Fruit fly (Drosophila melanogaster) whole organism, prepupa: ENCODE data around the gene CG46396.

Experiments
- CG1621 ChIP-seq: fragments of 200-800 bp; sonication (Bioruptor generic); optimal IDR thresholded peaks from 3 replicates; lab custom pipeline; 2018; ENCODE audit warnings: missing biosample characterization, mild to moderate bottlenecking, missing genetic modification characterization
- Gug ChIP-seq: fragments of 200-800 bp; sonication (Bioruptor generic); IDR thresholded peaks from 2 replicates; pipeline ENCODE4 v1.3.6; 2022; ENCODE audit warnings: missing biosample characterization, missing genetic modification characterization
- Met ChIP-seq: fragments of 200-800 bp; sonication (Bioruptor generic); optimal IDR thresholded peaks from 3 replicates; lab custom pipeline; 2016; ENCODE audit warnings: missing biosample characterization, missing genetic modification characterization

DNA sequence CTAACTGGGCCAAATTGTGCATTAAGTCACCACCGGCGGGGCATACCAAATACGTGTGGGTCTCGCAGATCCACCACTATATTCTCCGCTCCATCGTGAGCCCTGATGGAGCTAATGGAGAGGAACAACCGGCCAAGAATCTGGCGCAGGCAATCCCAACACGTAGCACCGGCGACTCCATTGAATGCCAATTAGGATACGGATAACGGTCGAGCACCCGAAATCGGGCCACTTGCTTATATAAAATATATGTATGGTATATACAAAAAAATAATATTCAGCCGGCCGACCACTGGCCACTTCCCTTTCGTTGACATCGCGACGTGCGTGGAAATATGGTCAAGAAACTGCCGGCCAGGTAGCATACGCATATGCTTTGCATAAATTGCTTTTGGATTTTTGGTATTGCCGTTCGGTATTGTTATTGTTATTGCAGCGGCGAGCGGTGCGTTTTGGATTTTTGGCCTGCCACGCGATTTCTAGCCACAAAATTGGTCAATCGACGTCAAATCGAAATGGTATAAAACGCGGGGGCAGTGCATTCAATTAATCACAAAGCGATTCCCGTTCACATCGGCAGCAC lies 2.5 kb upstream of the CG46396 start, which contains the start of gene Osi15:
- no peak for TF ChIP-seq Met (GFP tag; lab: Kevin White, UChicago)
- TF ChIP-seq CG1621 (tag; lab: Kevin White, UChicago), result no peak
- no peak for TF ChIP-seq Gug (GFP tag; lab: Robert Waterston, UW)
